Worm (Caenorhabditis elegans) whole organism, late embryonic: ENCODE data around the gene ada-2.

Experiments
- T23F11.4 ChIP-seq: fragments of 200-800 bp; sonication (Bioruptor generic); optimal IDR thresholded peaks from 2 replicates; lab custom pipeline; 2018; ENCODE audit warnings: mild to moderate bottlenecking, missing genetic modification characterization, missing compliant biosample characterization
- ref-2 ChIP-seq: sonication (generic microtip); optimal IDR thresholded peaks from 2 replicates; lab custom pipeline; 2016; ENCODE audit warnings: missing genetic modification characterization, missing compliant biosample characterization

DNA sequence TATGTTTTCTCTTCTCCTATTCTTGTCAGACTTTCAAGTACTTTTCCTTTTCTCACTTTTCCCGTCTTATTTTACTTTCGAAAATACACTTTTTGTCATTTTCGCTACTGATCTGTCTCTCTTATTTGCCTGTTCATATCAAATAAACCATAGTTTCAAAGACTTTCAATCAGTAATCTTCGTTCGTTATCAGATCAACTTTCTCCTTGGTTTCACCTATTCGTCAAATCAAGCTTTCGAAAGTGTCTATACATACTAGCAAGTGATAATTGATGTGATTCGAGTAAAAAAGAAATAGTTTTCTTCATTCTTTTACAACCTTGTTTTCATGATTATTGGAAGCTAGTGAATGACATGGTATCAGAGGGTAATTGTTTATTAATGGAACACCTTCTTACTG, 9.3 kb upstream of the ada-2 start:
- TF ChIP-seq ref-2 (tag; lab: Kevin White, UChicago) (no peak), T23F11.4 (GFP tag; lab: Kevin White, UChicago) (no peak)
